Worm (Caenorhabditis elegans) whole organism, L2 larva: ENCODE measurements around the gene C16A11.7.

Source experiments
- C34F6.9 ChIP-seq: fragments of 150-350 bp; optimal IDR thresholded peaks from 2 replicates; lab custom pipeline; 2014; ENCODE audit warnings: missing biosample characterization, missing genetic modification characterization
- F13H6.1 ChIP-seq: sonication (generic microtip); optimal IDR thresholded peaks from 2 replicates; lab custom pipeline; 2016; ENCODE audit warnings: missing genetic modification characterization, missing compliant biosample characterization
- R02D3.7 ChIP-seq: fragments of 150-350 bp; optimal IDR thresholded peaks from 2 replicates; lab custom pipeline; 2014; ENCODE audit warnings: missing biosample characterization, missing genetic modification characterization
- Y55F3AM.14 ChIP-seq: fragments of 200-800 bp; sonication (Bioruptor generic); optimal IDR thresholded peaks from 2 replicates; lab custom pipeline; 2018; ENCODE audit warnings: mild to moderate bottlenecking, missing genetic modification characterization, missing compliant biosample characterization
- ZK546.5 ChIP-seq: sonication (generic microtip); optimal IDR thresholded peaks from 2 replicates; lab custom pipeline; 2017; ENCODE audit warnings: missing biosample characterization, missing genetic modification characterization
- ama-1 ChIP-seq: fragments of 150-350 bp; optimal IDR thresholded peaks from 2 replicates; lab custom pipeline; 2018; ENCODE audit warnings: inconsistent platforms
- dmd-4 ChIP-seq: sonication (generic microtip); optimal IDR thresholded peaks from 2 replicates; lab custom pipeline; 2017; ENCODE audit warnings: missing biosample characterization, missing genetic modification characterization
- egl-27 ChIP-seq: sonication (generic microtip); optimal IDR thresholded peaks from 3 replicates; lab custom pipeline; 2017; ENCODE audit warnings: missing biosample characterization, missing genetic modification reagents, missing genetic modification characterization
- elt-1 ChIP-seq: fragments of 150-350 bp; optimal IDR thresholded peaks from 2 replicates; lab custom pipeline; 2014; ENCODE audit warnings: missing biosample characterization, missing genetic modification characterization
- elt-3 ChIP-seq: sonication (generic microtip); optimal IDR thresholded peaks from 2 replicates; lab custom pipeline; 2017; ENCODE audit warnings: missing biosample characterization, missing genetic modification characterization
- fos-1 ChIP-seq: fragments of 150-350 bp; optimal IDR thresholded peaks from 2 replicates; lab custom pipeline; 2014; ENCODE audit warnings: missing biosample characterization, missing genetic modification characterization
- gmeb-1 ChIP-seq: fragments of 150-350 bp; optimal IDR thresholded peaks from 2 replicates; lab custom pipeline; 2014; ENCODE audit warnings: missing biosample characterization, missing genetic modification characterization
- lin-11 ChIP-seq: fragments of 150-350 bp; sonication (generic microtip); optimal IDR thresholded peaks from 2 replicates; lab custom pipeline; 2014; ENCODE audit warnings: missing biosample characterization, missing genetic modification characterization, inconsistent platforms, mixed read lengths
- lin-13 ChIP-seq: fragments of 150-350 bp; optimal IDR thresholded peaks from 2 replicates; lab custom pipeline; 2014; ENCODE audit warnings: missing biosample characterization, missing genetic modification reagents, missing genetic modification characterization
- lin-39 ChIP-seq: fragments of 150-350 bp; optimal IDR thresholded peaks from 2 replicates; lab custom pipeline; 2014; ENCODE audit warnings: missing biosample characterization, missing genetic modification reagents, missing genetic modification characterization
- lsy-2 ChIP-seq, 2 experiments: fragments of 150-350 bp in 1 of 2; sonication (generic microtip) in 1 of 2; optimal IDR thresholded peaks; 2 replicates each; lab custom pipeline; 2014 to 2017; ENCODE audit warnings: missing biosample characterization in 2 of 2, missing genetic modification characterization in 2 of 2
- mbf-1 ChIP-seq: sonication (generic microtip); optimal IDR thresholded peaks from 2 replicates; lab custom pipeline; 2017; ENCODE audit warnings: missing biosample characterization, missing genetic modification characterization
- mdl-1 ChIP-seq, 2 experiments: fragments of 150-350 bp in 1 of 2; sonication (generic microtip) in 1 of 2; optimal IDR thresholded peaks; 2 replicates each; lab custom pipeline; 2017; ENCODE audit warnings: missing biosample characterization in 2 of 2, missing genetic modification characterization in 2 of 2
- nhr-10 ChIP-seq: sonication (generic microtip); optimal IDR thresholded peaks from 2 replicates; lab custom pipeline; 2017; ENCODE audit warnings: missing biosample characterization, missing genetic modification characterization
- nhr-11 ChIP-seq: fragments of 150-350 bp; optimal IDR thresholded peaks from 2 replicates; lab custom pipeline; 2014; ENCODE audit warnings: missing biosample characterization, missing genetic modification characterization
- nhr-12 ChIP-seq: fragments of 150-350 bp; optimal IDR thresholded peaks from 2 replicates; lab custom pipeline; 2014; ENCODE audit warnings: missing biosample characterization, missing genetic modification characterization
- nhr-129 ChIP-seq: fragments of 150-350 bp; optimal IDR thresholded peaks from 2 replicates; lab custom pipeline; 2014; ENCODE audit warnings: missing biosample characterization, missing genetic modification characterization
- nhr-25 ChIP-seq: fragments of 150-350 bp; sonication (generic microtip); optimal IDR thresholded peaks from 3 replicates; lab custom pipeline; 2014; ENCODE audit warnings: missing biosample characterization, missing genetic modification characterization
- nhr-6 ChIP-seq: fragments of 150-350 bp; optimal IDR thresholded peaks from 2 replicates; lab custom pipeline; 2014; ENCODE audit warnings: missing biosample characterization, missing genetic modification characterization
- nhr-77 ChIP-seq: fragments of 150-350 bp; optimal IDR thresholded peaks from 2 replicates; lab custom pipeline; 2014; ENCODE audit warnings: missing biosample characterization, missing genetic modification characterization
- peb-1 ChIP-seq: fragments of 150-350 bp; optimal IDR thresholded peaks from 2 replicates; lab custom pipeline; 2014; ENCODE audit warnings: missing biosample characterization, missing genetic modification characterization
- sem-4 ChIP-seq: fragments of 150-350 bp; optimal IDR thresholded peaks from 2 replicates; lab custom pipeline; 2014; ENCODE audit warnings: missing biosample characterization, missing genetic modification reagents, missing genetic modification characterization
- skn-1 ChIP-seq: sonication (generic microtip); optimal IDR thresholded peaks from 2 replicates; lab custom pipeline; 2017; ENCODE audit warnings: missing biosample characterization, missing genetic modification characterization
- snpc-4 ChIP-seq: fragments of 150-350 bp; optimal IDR thresholded peaks from 2 replicates; lab custom pipeline; 2014; ENCODE audit warnings: missing biosample characterization, missing genetic modification characterization
- unc-39 ChIP-seq: fragments of 150-350 bp; optimal IDR thresholded peaks from 2 replicates; lab custom pipeline; 2014; ENCODE audit warnings: missing biosample characterization, missing genetic modification characterization
- unc-55 ChIP-seq: fragments of 150-350 bp; sonication (generic microtip); optimal IDR thresholded peaks from 3 replicates; lab custom pipeline; 2014; ENCODE audit warnings: missing biosample characterization, missing genetic modification reagents, missing genetic modification characterization
- zag-1 ChIP-seq: fragments of 150-350 bp; optimal IDR thresholded peaks from 2 replicates; lab custom pipeline; 2014; ENCODE audit warnings: missing biosample characterization, missing genetic modification characterization
- ztf-11 ChIP-seq: sonication (generic microtip); optimal IDR thresholded peaks from 2 replicates; lab custom pipeline; 2017; ENCODE audit warnings: missing biosample characterization, missing genetic modification characterization
- ztf-4 ChIP-seq: fragments of 150-350 bp; optimal IDR thresholded peaks from 2 replicates; lab custom pipeline; 2014; ENCODE audit warnings: missing biosample characterization, missing genetic modification characterization

Gene C16A11.7

ce11 chrII:4246897-4247296 lies 9.9 kb downstream of the C16A11.7 start, which contains the start of gene gpa-11:
gpa-11 (plus strand) TSS chrII:4247197.
- TF ChIP-seq lin-39 (tag; lab: Kevin White, UChicago) (no peak), nhr-10 (tag; lab: Kevin White, UChicago) (no peak), ama-1 (no peak), egl-27 (tag; lab: Kevin White, UChicago) (no peak), Y55F3AM.14 (GFP tag; lab: Kevin White, UChicago) (no peak), snpc-4 (no peak), peb-1 (tag; lab: Kevin White, UChicago) (no peak)

DNA sequence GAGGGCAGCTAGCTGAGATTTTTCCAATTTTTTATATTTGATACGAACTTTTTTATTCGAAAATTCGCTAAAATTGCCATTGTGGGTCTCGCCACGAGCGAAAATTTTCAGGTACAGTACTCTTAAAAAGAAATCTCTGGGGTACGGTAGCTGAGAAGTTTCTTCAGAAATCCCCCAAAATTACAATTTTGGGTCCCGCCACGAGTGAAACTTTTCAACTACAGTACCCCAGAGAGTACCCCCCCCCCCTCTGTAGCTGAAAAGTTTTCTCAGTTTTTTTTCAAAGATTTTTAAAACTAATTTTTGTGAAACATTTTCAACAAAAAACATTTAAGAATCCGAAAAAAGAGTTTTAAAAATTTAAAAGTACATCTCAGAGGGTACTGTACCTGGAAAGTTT lies 11.8 kb downstream of the C16A11.7 start:
- no peak for TF ChIP-seq nhr-129 (tag; lab: Kevin White, UChicago)
- no peak for TF ChIP-seq fos-1
- no peak for TF ChIP-seq lin-13

- TF ChIP-seq lsy-2 (tag; optimal IDR thresholded peaks at IDR 0.05; lab: Kevin White, UChicago) (no peak), mbf-1 (tag; lab: Kevin White, UChicago) (no peak), nhr-77 (tag; lab: Kevin White, UChicago) (no peak), unc-39 (tag; lab: Kevin White, UChicago) (no peak), C34F6.9 (tag; lab: Kevin White, UChicago) (no peak), sem-4 (tag; lab: Kevin White, UChicago) (no peak), lin-11 (no peak)
Observed at ce11 chrII:4238963-4239362, 17.8 kb downstream of the C16A11.7 start.

DNA sequence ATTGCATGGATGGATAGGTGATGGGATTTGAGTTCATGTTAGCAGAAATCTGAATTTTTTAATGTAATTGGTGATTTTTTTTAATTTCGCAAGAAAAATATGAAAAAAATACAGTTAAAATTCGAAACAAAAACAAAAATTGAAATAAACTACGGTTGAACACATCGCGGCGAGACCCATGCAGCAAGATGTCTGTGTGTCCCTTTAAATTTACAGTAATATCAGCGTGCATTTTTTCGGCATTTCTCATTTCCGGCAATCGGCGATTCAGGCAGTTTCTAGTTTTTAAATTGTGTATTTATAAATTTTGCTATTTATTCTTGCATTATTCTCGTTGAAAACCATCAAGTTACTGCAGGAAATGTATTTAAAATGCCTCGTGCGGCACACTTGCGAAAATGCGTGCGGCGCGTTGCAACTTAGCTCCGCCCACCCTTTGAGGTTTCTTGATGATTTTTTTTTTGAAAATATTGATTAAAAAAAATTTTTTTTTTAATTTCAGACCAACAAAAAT lies 19.0 kb downstream of the C16A11.7 start, which contains the start of the genes fbxc-44 and C16A11.2:
Gene fbxc-44, minus strand, starts transcription at position 51 of the 514 bp plus-strand sequence.
Gene C16A11.2, plus strand, starts transcription at position 503 of the 514 bp plus-strand sequence.
- TF ChIP-seq nhr-11 (tag; lab: Kevin White, UChicago), result no peak
- TF ChIP-seq elt-1 (tag; lab: Kevin White, UChicago), result no peak
- no peak for TF ChIP-seq nhr-6 (tag; lab: Kevin White, UChicago)
- peak; percentile 18 for TF ChIP-seq lin-11
- TF ChIP-seq F13H6.1 (tag; lab: Kevin White, UChicago), result peak; percentile 22
- TF ChIP-seq mdl-1 (tag; optimal IDR thresholded peaks at IDR 0.05; lab: Kevin White, UChicago), result no peak
- no peak for TF ChIP-seq ztf-11 (tag; lab: Kevin White, UChicago)
- peak; percentile 51 for TF ChIP-seq gmeb-1 (tag; lab: Kevin White, UChicago)
- no peak for TF ChIP-seq ztf-4 (tag; lab: Kevin White, UChicago)
- peak; percentile 45 for TF ChIP-seq unc-55
- peak; percentile 5 for TF ChIP-seq nhr-129 (tag; lab: Kevin White, UChicago)
- TF ChIP-seq fos-1, result no peak
- TF ChIP-seq R02D3.7 (tag; lab: Kevin White, UChicago), result no peak
- TF ChIP-seq, all 48 proteins: peak for 5

ce11 chrII:4235959-4236358 lies 20.8 kb downstream of the C16A11.7 start, which contains the start of gene fbxc-43:
fbxc-43 (minus strand) TSS chrII:4235996.
- TF ChIP-seq ZK546.5 (tag; lab: Kevin White, UChicago) (no peak), mbf-1 (tag; lab: Kevin White, UChicago) (no peak), nhr-129 (tag; lab: Kevin White, UChicago) (no peak), R02D3.7 (tag; lab: Kevin White, UChicago) (no peak), C34F6.9 (tag; lab: Kevin White, UChicago) (no peak), dmd-4 (no peak), nhr-12 (tag; lab: Kevin White, UChicago) (no peak), lin-39 (tag; lab: Kevin White, UChicago) (no peak), zag-1 (tag; lab: Kevin White, UChicago) (no peak), nhr-6 (tag; lab: Kevin White, UChicago) (no peak)

- TF ChIP-seq zag-1 (tag; lab: Kevin White, UChicago), result no peak
- TF ChIP-seq egl-27 (tag; lab: Kevin White, UChicago), result no peak
- no peak for TF ChIP-seq elt-1 (tag; lab: Kevin White, UChicago)
- no peak for TF ChIP-seq nhr-6 (tag; lab: Kevin White, UChicago)
- no peak for TF ChIP-seq nhr-11 (tag; lab: Kevin White, UChicago)
- no peak for TF ChIP-seq mdl-1 (tag; optimal IDR thresholded peaks at IDR 0.05; lab: Kevin White, UChicago)
- no peak for TF ChIP-seq skn-1
- no peak for TF ChIP-seq nhr-129 (tag; lab: Kevin White, UChicago)
- no peak for TF ChIP-seq lin-11
- TF ChIP-seq sem-4 (tag; lab: Kevin White, UChicago), result no peak
- no peak for TF ChIP-seq gmeb-1 (tag; lab: Kevin White, UChicago)
- TF ChIP-seq mbf-1 (tag; lab: Kevin White, UChicago), result no peak
- TF ChIP-seq unc-39 (tag; lab: Kevin White, UChicago), result no peak
- TF ChIP-seq ZK546.5 (tag; lab: Kevin White, UChicago), result no peak
- no peak for TF ChIP-seq Y55F3AM.14 (GFP tag; lab: Kevin White, UChicago)
- TF ChIP-seq F13H6.1 (tag; lab: Kevin White, UChicago), result no peak
- TF ChIP-seq nhr-25, result no peak
- TF ChIP-seq ama-1, result no peak
- no peak for TF ChIP-seq nhr-77 (tag; lab: Kevin White, UChicago)
- no peak for TF ChIP-seq elt-3 (tag; lab: Kevin White, UChicago)
Observed at ce11 chrII:4230816-4231435, 25.8 kb downstream of the C16A11.7 start, which contains the start of gene C16A11.10. C16A11.10 (plus strand) TSS chrII:4231385.
